Fruit fly (Drosophila melanogaster) whole organism, embryonic: ENCODE data around the gene CBP.
A peak's percentile ranks its signal among the peaks of the same experiment; 100 is the strongest.

ENCODE experiments used
- Abd-B ChIP-seq: fragments of 200-800 bp; sonication (Bioruptor generic); optimal IDR thresholded peaks from 2 replicates; lab custom pipeline; 2018; ENCODE audit warnings: missing biosample characterization, mild to moderate bottlenecking, missing genetic modification characterization, moderate library complexity
- CG10543 ChIP-seq: fragments of 200-800 bp; sonication (Bioruptor generic); optimal IDR thresholded peaks from 3 replicates; lab custom pipeline; 2017; ENCODE audit warnings: missing biosample characterization, mild to moderate bottlenecking, missing genetic modification characterization, moderate library complexity
- CG10654 ChIP-seq: fragments of 200-800 bp; sonication (Bioruptor generic); optimal IDR thresholded peaks from 2 replicates; lab custom pipeline; 2016; ENCODE audit warnings: missing biosample characterization, missing genetic modification characterization
- CG10959 ChIP-seq: fragments of 200-800 bp; sonication (Bioruptor generic); IDR thresholded peaks from 2 replicates; pipeline ENCODE4 v1.3.6; 2022; ENCODE audit warnings: missing biosample characterization, missing genetic modification characterization
- CG11695 ChIP-seq: fragments of 200-800 bp; sonication (Bioruptor generic); IDR thresholded peaks from 3 replicates; pipeline ENCODE4 v1.3.6; 2022; ENCODE audit warnings: missing biosample characterization, missing genetic modification characterization
- CG12155 ChIP-seq: fragments of 200-800 bp; sonication (Bioruptor generic); optimal IDR thresholded peaks from 3 replicates; lab custom pipeline; 2016; ENCODE audit warnings: missing biosample characterization, missing genetic modification characterization
- CG12236 ChIP-seq: fragments of 200-800 bp; sonication (Bioruptor generic); optimal IDR thresholded peaks from 2 replicates; lab custom pipeline; 2016; ENCODE audit warnings: missing biosample characterization, missing genetic modification characterization
- CG16779 ChIP-seq: fragments of 200-800 bp; sonication (Bioruptor generic); IDR thresholded peaks from 2 replicates; pipeline ENCODE4 v1.3.6; 2022; ENCODE audit warnings: missing biosample characterization, missing genetic modification characterization
- CG17912 ChIP-seq: fragments of 200-800 bp; sonication (Bioruptor generic); optimal IDR thresholded peaks from 2 replicates; lab custom pipeline; 2018; ENCODE audit warnings: missing biosample characterization, mild to moderate bottlenecking, missing genetic modification characterization
- CG1832 ChIP-seq: fragments of 200-800 bp; sonication (Bioruptor generic); optimal IDR thresholded peaks from 2 replicates; lab custom pipeline; 2017; ENCODE audit warnings: missing biosample characterization, mild to moderate bottlenecking, missing genetic modification characterization, inconsistent platforms
- CG2678 ChIP-seq: fragments of 200-800 bp; sonication (Bioruptor generic); optimal IDR thresholded peaks from 3 replicates; lab custom pipeline; 2019; ENCODE audit warnings: missing biosample characterization, mild to moderate bottlenecking, missing genetic modification characterization, moderate library complexity
- CG2875 ChIP-seq: fragments of 200-800 bp; sonication (Bioruptor generic); optimal IDR thresholded peaks from 2 replicates; lab custom pipeline; 2017; ENCODE audit warnings: missing biosample characterization, mild to moderate bottlenecking, missing genetic modification characterization, missing genetic modification reagents
- CG3407 ChIP-seq: fragments of 200-800 bp; sonication (Bioruptor generic); optimal IDR thresholded peaks from 2 replicates; lab custom pipeline; 2018; ENCODE audit warnings: missing biosample characterization, mild to moderate bottlenecking, missing genetic modification characterization
- CG6654 ChIP-seq: fragments of 200-800 bp; sonication (Bioruptor generic); optimal IDR thresholded peaks from 2 replicates; lab custom pipeline; 2017; ENCODE audit warnings: missing biosample characterization, mild to moderate bottlenecking, missing genetic modification characterization
- CG7963 ChIP-seq: fragments of 200-800 bp; sonication (Bioruptor generic); IDR thresholded peaks from 3 replicates; pipeline ENCODE4 v1.3.6; 2022; ENCODE audit warnings: missing biosample characterization, missing genetic modification characterization; ENCODE audit not compliant: partially characterized antibody
- CG8359 ChIP-seq: fragments of 200-800 bp; sonication (Bioruptor generic); optimal IDR thresholded peaks from 2 replicates; lab custom pipeline; 2017; ENCODE audit warnings: missing biosample characterization, mild to moderate bottlenecking, missing genetic modification characterization, borderline replicate concordance
- CG9609 ChIP-seq: fragments of 200-800 bp; sonication (Bioruptor generic); optimal IDR thresholded peaks from 3 replicates; lab custom pipeline; 2016; ENCODE audit warnings: missing biosample characterization, missing genetic modification characterization
- CHES-1-like ChIP-seq: fragments of 200-800 bp; sonication (Bioruptor generic); optimal IDR thresholded peaks from 2 replicates; lab custom pipeline; 2016; ENCODE audit warnings: missing biosample characterization, missing genetic modification characterization
- E2f2 ChIP-seq: fragments of 200-800 bp; sonication (Bioruptor generic); IDR thresholded peaks from 2 replicates; pipeline ENCODE4 v1.3.6; 2022; ENCODE audit warnings: missing biosample characterization, missing genetic modification characterization
- Ets65A ChIP-seq: fragments of 200-800 bp; sonication (Bioruptor generic); peaks from one replicate; lab custom pipeline; 2016; ENCODE audit warnings: missing biosample characterization, missing genetic modification characterization
- Hand ChIP-seq: fragments of 200-800 bp; sonication (Bioruptor generic); optimal IDR thresholded peaks from 2 replicates; lab custom pipeline; 2017; ENCODE audit warnings: mild to moderate bottlenecking, missing biosample characterization, missing genetic modification reagents, missing genetic modification characterization
- Hr78 ChIP-seq, 2 experiments: fragments of 200-800 bp in 1 of 2; fragments of >200 bp in 1 of 2; sonication (Bioruptor generic) in 1 of 2; optimal IDR thresholded peaks; 2 replicates each; lab custom pipeline; 2017 to 2019; ENCODE audit warnings: missing biosample characterization in 2 of 2, missing genetic modification characterization in 2 of 2, mild to moderate bottlenecking in 1 of 2, moderate library complexity in 1 of 2
- Lhr ChIP-seq: fragments of 200-800 bp; sonication (Bioruptor generic); optimal IDR thresholded peaks from 3 replicates; lab custom pipeline; 2017; ENCODE audit warnings: mild to moderate bottlenecking, missing biosample characterization, missing genetic modification reagents, missing genetic modification characterization
- NK7.1 ChIP-seq: fragments of 200-800 bp; sonication (Bioruptor generic); optimal IDR thresholded peaks from 3 replicates; lab custom pipeline; 2016; ENCODE audit warnings: missing biosample characterization, missing genetic modification characterization
- PHDP ChIP-seq: fragments of 200-800 bp; sonication (Bioruptor generic); optimal IDR thresholded peaks from 3 replicates; lab custom pipeline; 2018; ENCODE audit warnings: missing biosample characterization, mild to moderate bottlenecking, missing genetic modification characterization, moderate library complexity
- Poxn ChIP-seq: fragments of 200-800 bp; sonication (Bioruptor generic); IDR thresholded peaks from 2 replicates; pipeline ENCODE4 v1.3.6; 2022; ENCODE audit warnings: missing biosample characterization, missing genetic modification characterization
- Sox100B ChIP-seq: fragments of 200-800 bp; sonication (Bioruptor generic); optimal IDR thresholded peaks from 3 replicates; lab custom pipeline; 2018; ENCODE audit warnings: missing biosample characterization, mild to moderate bottlenecking, missing genetic modification characterization
- Spps ChIP-seq: fragments of 200-800 bp; sonication (Bioruptor generic); optimal IDR thresholded peaks from 2 replicates; lab custom pipeline; 2018; ENCODE audit warnings: missing biosample characterization, mild to moderate bottlenecking, missing genetic modification characterization
- TFAM ChIP-seq: fragments of 200-800 bp; sonication (Bioruptor generic); optimal IDR thresholded peaks from 2 replicates; lab custom pipeline; 2017; ENCODE audit warnings: missing biosample characterization, missing genetic modification characterization, inconsistent platforms
- Tbp ChIP-seq: fragments of >200 bp; optimal IDR thresholded peaks from 2 replicates; lab custom pipeline; 2018; ENCODE audit warnings: missing biosample characterization, missing genetic modification characterization
- ab ChIP-seq: fragments of 200-800 bp; sonication (Bioruptor generic); optimal IDR thresholded peaks from 2 replicates; lab custom pipeline; 2016; ENCODE audit warnings: missing biosample characterization, missing genetic modification characterization
- ap ChIP-seq: fragments of 200-800 bp; sonication (Bioruptor generic); IDR thresholded peaks from 2 replicates; pipeline ENCODE4 v1.3.6; 2022; ENCODE audit warnings: missing biosample characterization, missing genetic modification characterization
- bcd ChIP-seq: fragments of 200-800 bp; sonication (Bioruptor generic); optimal IDR thresholded peaks from 2 replicates; lab custom pipeline; 2017; ENCODE audit warnings: missing biosample characterization, mild to moderate bottlenecking, missing genetic modification characterization
- dimm ChIP-seq: fragments of 200-800 bp; sonication (Bioruptor generic); IDR thresholded peaks from 2 replicates; pipeline ENCODE4 v1.3.6; 2022; ENCODE audit warnings: missing biosample characterization, missing genetic modification characterization
- ems ChIP-seq: fragments of 200-800 bp; sonication (Bioruptor generic); optimal IDR thresholded peaks from 3 replicates; lab custom pipeline; 2016; ENCODE audit warnings: missing biosample characterization, missing genetic modification characterization
- esg ChIP-seq: fragments of 200-800 bp; sonication (Bioruptor generic); conservative IDR thresholded peaks from 2 replicates; pipeline ENCODE4 v1.3.6; 2022; ENCODE audit warnings: missing biosample characterization, missing genetic modification characterization
- gce ChIP-seq: fragments of 200-800 bp; sonication (Bioruptor generic); IDR thresholded peaks from 3 replicates; pipeline ENCODE4 v1.3.6; 2022; ENCODE audit warnings: missing biosample characterization, missing genetic modification characterization
- grn ChIP-seq: fragments of 200-800 bp; sonication (Bioruptor generic); optimal IDR thresholded peaks from 3 replicates; lab custom pipeline; 2017; ENCODE audit warnings: missing biosample characterization, missing genetic modification characterization
- gro ChIP-seq: fragments of 200-800 bp; sonication (Bioruptor generic); optimal IDR thresholded peaks from 2 replicates; lab custom pipeline; 2016; ENCODE audit warnings: missing biosample characterization, missing genetic modification characterization
- hb ChIP-seq: fragments of 200-800 bp; sonication (Bioruptor generic); IDR thresholded peaks from 3 replicates; pipeline ENCODE4 v1.3.6; 2022; ENCODE audit warnings: missing biosample characterization, missing genetic modification characterization; ENCODE audit not compliant: partially characterized antibody
- mam ChIP-seq: fragments of 200-800 bp; sonication (Bioruptor generic); optimal IDR thresholded peaks from 3 replicates; lab custom pipeline; 2016; ENCODE audit warnings: missing biosample characterization, missing genetic modification characterization
- mirr ChIP-seq: fragments of 200-800 bp; sonication (Bioruptor generic); optimal IDR thresholded peaks from 3 replicates; lab custom pipeline; 2018; ENCODE audit warnings: missing biosample characterization, mild to moderate bottlenecking, missing genetic modification characterization
- nmo ChIP-seq: fragments of 200-800 bp; sonication (Bioruptor generic); optimal IDR thresholded peaks from 2 replicates; lab custom pipeline; 2018; ENCODE audit warnings: missing biosample characterization, mild to moderate bottlenecking, missing genetic modification characterization, moderate library complexity
- psq ChIP-seq: fragments of 200-800 bp; sonication (Bioruptor generic); optimal IDR thresholded peaks from 2 replicates; lab custom pipeline; 2017; ENCODE audit warnings: missing biosample characterization, missing genetic modification characterization
- row ChIP-seq: fragments of 200-800 bp; sonication (Bioruptor generic); IDR thresholded peaks from 3 replicates; pipeline ENCODE4 v1.3.6; 2022; ENCODE audit warnings: missing biosample characterization, missing genetic modification characterization
- sd ChIP-seq: fragments of 200-800 bp; sonication (Bioruptor generic); optimal IDR thresholded peaks from 3 replicates; lab custom pipeline; 2018; ENCODE audit warnings: missing biosample characterization, mild to moderate bottlenecking, missing genetic modification characterization, moderate library complexity
- tgo ChIP-seq: fragments of 200-800 bp; sonication (Bioruptor generic); IDR thresholded peaks from 3 replicates; pipeline ENCODE4 v1.3.6; 2022; ENCODE audit warnings: missing biosample characterization, missing genetic modification characterization
- wek ChIP-seq: fragments of 200-800 bp; sonication (Bioruptor generic); optimal IDR thresholded peaks from 3 replicates; lab custom pipeline; 2018; ENCODE audit warnings: missing biosample characterization, mild to moderate bottlenecking, missing genetic modification characterization, moderate library complexity
- zen2 ChIP-seq: fragments of 200-800 bp; sonication (Bioruptor generic); IDR thresholded peaks from 3 replicates; pipeline ENCODE4 v1.3.6; 2022; ENCODE audit warnings: missing biosample characterization, missing genetic modification characterization; ENCODE audit not compliant: partially characterized antibody

The CBP gene

dm6 chrX:7319053-7319702, 18.0 kb upstream of the CBP start (continued):
- TF ChIP-seq hb (GFP tag; lab: Robert Waterston, UW) (no peak), CG10959 (GFP tag; lab: Robert Waterston, UW) (peak; percentile 75), CG10654 (GFP tag; lab: Kevin White, UChicago) (peak; percentile 67), dimm (GFP tag; lab: Robert Waterston, UW) (no peak), PHDP (peak; percentile 74), Poxn (no peak), wek (no peak), Spps (tag; lab: Kevin White, UChicago) (peak; percentile 85), nmo (GFP tag; lab: Kevin White, UChicago) (peak; percentile 93), CG1832 (peak; percentile 62), CG16779 (GFP tag; lab: Robert Waterston, UW) (no peak), ems (GFP tag; lab: Kevin White, UChicago) (peak; percentile 54), mam (GFP tag; lab: Kevin White, UChicago) (peak; percentile 15), ap (GFP tag; lab: Robert Waterston, UW) (0 out of 2 replicates have a peak, but pooled peaks have one; percentile 47), tgo (GFP tag; lab: Robert Waterston, UW) (peak; percentile 37; the same call in 1 of the 3 replicates), CG10543 (GFP tag; lab: Kevin White, UChicago) (no peak), CG8359 (GFP tag; lab: Kevin White, UChicago) (peak; percentile 74), row (peak; percentile 71), mirr (GFP tag; lab: Kevin White, UChicago) (no peak), zen2 (GFP tag; lab: Robert Waterston, UW) (no peak), Ets65A (GFP tag; lab: Kevin White, UChicago) (peak; percentile 92), Hr78 (GFP tag; optimal IDR thresholded peaks at IDR 0.05; lab: Kevin White, UChicago) (peak in 1 of 2 experiments; percentile 17), gro (GFP tag; lab: Kevin White, UChicago) (no peak), CG12236 (GFP tag; lab: Kevin White, UChicago) (peak; percentile 67), CG3407 (GFP tag; lab: Kevin White, UChicago) (peak; percentile 69), psq (GFP tag; lab: Kevin White, UChicago) (no peak), CG11695 (GFP tag; lab: Robert Waterston, UW) (peak; percentile 68; the same call in 2 of the 3 replicates), ab (GFP tag; lab: Kevin White, UChicago) (no peak), sd (tag; lab: Kevin White, UChicago) (no peak), CG6654 (GFP tag; lab: Kevin White, UChicago) (peak; percentile 29), Lhr (GFP tag; lab: Kevin White, UChicago) (peak; percentile 75), NK7.1 (GFP tag; lab: Kevin White, UChicago) (peak; percentile 11), bcd (GFP tag; lab: Kevin White, UChicago) (peak; percentile 68), CG9609 (GFP tag; lab: Kevin White, UChicago) (peak; percentile 29), E2f2 (GFP tag; lab: Robert Waterston, UW) (peak; percentile 39; the same call in 1 of the 2 replicates), Sox100B (GFP tag; lab: Kevin White, UChicago) (peak; percentile 80), Tbp (GFP tag; lab: Kevin White, UChicago) (no peak), gce (GFP tag; lab: Robert Waterston, UW) (0 out of 3 replicates have a peak, but pooled peaks have one; percentile 41), CHES-1-like (no peak), TFAM (GFP tag; lab: Kevin White, UChicago) (peak; percentile 6), esg (peak; percentile 44), CG2875 (GFP tag; lab: Kevin White, UChicago) (peak; percentile 83), CG17912 (GFP tag; lab: Kevin White, UChicago) (no peak), Hand (GFP tag; lab: Kevin White, UChicago) (no peak), Abd-B (GFP tag; lab: Kevin White, UChicago) (peak; percentile 73), grn (GFP tag; lab: Kevin White, UChicago) (no peak), CG12155 (GFP tag; lab: Kevin White, UChicago) (peak; percentile 51), CG2678 (tag; lab: Kevin White, UChicago) (peak; percentile 81), CG7963 (GFP tag; lab: Robert Waterston, UW) (no peak)
